Worm (Caenorhabditis elegans) whole organism, L1 larva: ENCODE data around the gene srh-220.
"Not testable (repeated sequence)": the region's sequence is repeated elsewhere in the genome, so short reads cannot be mapped to it uniquely, and the experiment has no call there.

ENCODE experiments used
- C04F5.9 ChIP-seq: sonication (generic microtip); optimal IDR thresholded peaks from 2 replicates; lab custom pipeline; 2016; ENCODE audit warnings: missing genetic modification characterization, missing compliant biosample characterization
- C16A3.4 ChIP-seq: fragments of 150-350 bp; optimal IDR thresholded peaks from 2 replicates; lab custom pipeline; 2014; ENCODE audit warnings: missing biosample characterization, missing genetic modification characterization
- Y116A8C.19 ChIP-seq: sonication (generic microtip); optimal IDR thresholded peaks from 2 replicates; lab custom pipeline; 2016; ENCODE audit warnings: missing compliant biosample characterization, missing genetic modification characterization, borderline replicate concordance
- alr-1 ChIP-seq: fragments of 200-800 bp; sonication (Bioruptor generic); optimal IDR thresholded peaks from 2 replicates; lab custom pipeline; 2018; ENCODE audit warnings: borderline replicate concordance, mild to moderate bottlenecking, missing genetic modification characterization, missing compliant biosample characterization
- ama-1 ChIP-seq: fragments of 150-350 bp; optimal IDR thresholded peaks from 2 replicates; lab custom pipeline; 2014
- ceh-8 ChIP-seq: fragments of 200-800 bp; sonication (Bioruptor generic); optimal IDR thresholded peaks from 2 replicates; lab custom pipeline; 2018; ENCODE audit warnings: mild to moderate bottlenecking, missing genetic modification characterization, moderate library complexity, missing compliant biosample characterization
- ceh-82 ChIP-seq, 3 experiments: fragments of 150-350 bp in 1 of 3; sonication (generic microtip) in 2 of 3; optimal IDR thresholded peaks; 2 replicates each; lab custom pipeline; 2014 to 2017; ENCODE audit warnings: missing biosample characterization in 3 of 3, missing genetic modification characterization in 3 of 3
- dsc-1 ChIP-seq: sonication (generic microtip); optimal IDR thresholded peaks from 2 replicates; lab custom pipeline; 2016; ENCODE audit warnings: mild to moderate bottlenecking, missing genetic modification characterization, missing compliant biosample characterization
- efl-1 ChIP-seq, 4 experiments: fragments of 150-350 bp; optimal IDR thresholded peaks in 3 of 4; peaks in 1 of 4; 1 replicate in 1 of 4; 2 replicates in 3 of 4; lab custom pipeline; 2014; ENCODE audit warnings: missing biosample characterization in 2 of 4, missing genetic modification characterization in 2 of 4, missing genetic modification reagents in 2 of 4
- elt-2 ChIP-seq: sonication (generic microtip); optimal IDR thresholded peaks from 2 replicates; lab custom pipeline; 2016; ENCODE audit warnings: missing genetic modification characterization, mild to moderate bottlenecking, inconsistent platforms, missing compliant biosample characterization, missing genetic modification reagents
- hlh-4 ChIP-seq: sonication (generic microtip); optimal IDR thresholded peaks from 2 replicates; lab custom pipeline; 2016; ENCODE audit warnings: mild to moderate bottlenecking, missing genetic modification characterization, missing compliant biosample characterization
- hpl-2 ChIP-seq: fragments of 150-350 bp; optimal IDR thresholded peaks from 2 replicates; lab custom pipeline; 2014; ENCODE audit warnings: missing biosample characterization, missing genetic modification reagents, missing genetic modification characterization
- isw-1 ChIP-seq: fragments of 200-800 bp; sonication (Bioruptor generic); IDR thresholded peaks from 2 replicates; pipeline ENCODE4 v1.3.6; 2022; ENCODE audit warnings: missing genetic modification characterization, missing compliant biosample characterization
- jun-1 ChIP-seq: fragments of 150-350 bp; optimal IDR thresholded peaks from 2 replicates; lab custom pipeline; 2014; ENCODE audit warnings: missing biosample characterization, missing genetic modification reagents, missing genetic modification characterization
- lin-35 ChIP-seq, 2 experiments: fragments of 150-350 bp; optimal IDR thresholded peaks; 2 replicates each; lab custom pipeline; 2014; ENCODE audit warnings: missing biosample characterization in 2 of 2, missing genetic modification characterization in 2 of 2, missing genetic modification reagents in 2 of 2
- lsy-2 ChIP-seq, 2 experiments: fragments of 150-350 bp; optimal IDR thresholded peaks; 2 replicates each; lab custom pipeline; 2014; ENCODE audit warnings: missing biosample characterization in 2 of 2, missing genetic modification characterization in 2 of 2
- mab-9 ChIP-seq: fragments of 200-800 bp; sonication (Bioruptor generic); IDR thresholded peaks from 2 replicates; pipeline ENCODE4 v1.3.6; 2022; ENCODE audit warnings: missing genetic modification reagents, missing genetic modification characterization, missing compliant biosample characterization
- mdl-1 ChIP-seq, 2 experiments: fragments of 150-350 bp; optimal IDR thresholded peaks; 2 replicates each; lab custom pipeline; 2014 to 2017; ENCODE audit warnings: missing biosample characterization in 2 of 2, missing genetic modification characterization in 2 of 2, inconsistent platforms in 1 of 2
- mep-1 ChIP-seq: fragments of 150-350 bp; optimal IDR thresholded peaks from 2 replicates; lab custom pipeline; 2014; ENCODE audit warnings: missing biosample characterization, missing genetic modification characterization
- nhr-11 ChIP-seq: fragments of 150-350 bp; optimal IDR thresholded peaks from 2 replicates; lab custom pipeline; 2014; ENCODE audit warnings: missing biosample characterization, missing genetic modification characterization
- nhr-19 ChIP-seq: fragments of 200-800 bp; sonication (Bioruptor generic); conservative IDR thresholded peaks from 2 replicates; pipeline ENCODE4 v1.3.6; 2022; ENCODE audit warnings: missing genetic modification characterization, missing compliant biosample characterization
- nhr-237 ChIP-seq: fragments of 150-350 bp; optimal IDR thresholded peaks from 2 replicates; lab custom pipeline; 2014; ENCODE audit warnings: missing biosample characterization, missing genetic modification characterization
- nhr-28 ChIP-seq: fragments of 150-350 bp; optimal IDR thresholded peaks from 2 replicates; lab custom pipeline; 2014; ENCODE audit warnings: missing biosample characterization, missing genetic modification characterization
- nhr-71 ChIP-seq: sonication (generic microtip); optimal IDR thresholded peaks from 2 replicates; lab custom pipeline; 2016; ENCODE audit warnings: mild to moderate bottlenecking, missing genetic modification characterization, moderate library complexity, missing compliant biosample characterization
- nhr-77 ChIP-seq: fragments of 150-350 bp; optimal IDR thresholded peaks from 2 replicates; lab custom pipeline; 2014; ENCODE audit warnings: missing biosample characterization, missing genetic modification characterization
- skn-1 ChIP-seq: fragments of 150-350 bp; optimal IDR thresholded peaks from 2 replicates; lab custom pipeline; 2014; ENCODE audit warnings: missing biosample characterization, missing genetic modification characterization
- snpc-4 ChIP-seq: fragments of 150-350 bp; optimal IDR thresholded peaks from 2 replicates; lab custom pipeline; 2014; ENCODE audit warnings: missing biosample characterization, missing genetic modification characterization
- sptf-1 ChIP-seq: fragments of 150-350 bp; optimal IDR thresholded peaks from 2 replicates; lab custom pipeline; 2014; ENCODE audit warnings: missing biosample characterization, missing genetic modification characterization
- unc-62 ChIP-seq: fragments of 150-350 bp; optimal IDR thresholded peaks from 2 replicates; lab custom pipeline; 2014; ENCODE audit warnings: missing biosample characterization, missing genetic modification reagents, missing genetic modification characterization
- unc-98 ChIP-seq: fragments of 200-800 bp; sonication (Bioruptor generic); IDR thresholded peaks from 2 replicates; pipeline ENCODE4 v1.3.6; 2022; ENCODE audit warnings: missing genetic modification characterization, missing compliant biosample characterization

Gene srh-220

ce11 chrIV:3943003-3943402 lies 34.8 kb downstream of the srh-220 start, which contains the start of gene Y46C8AL.11:
TSS of gene Y46C8AL.11 (plus strand) at chrIV:3943303.
- no peak for TF ChIP-seq lsy-2 (tag; optimal IDR thresholded peaks at IDR 0.05; lab: Kevin White, UChicago)
- TF ChIP-seq sptf-1 (tag; lab: Kevin White, UChicago), result no peak
- TF ChIP-seq Y116A8C.19 (tag; lab: Kevin White, UChicago), result no peak
- no peak for TF ChIP-seq ama-1 (lab: Kevin White, UChicago)
- no peak for TF ChIP-seq dsc-1
- TF ChIP-seq mep-1, result no peak
- no peak for TF ChIP-seq alr-1 (tag; lab: Kevin White, UChicago)
- no peak for TF ChIP-seq nhr-77 (tag; lab: Kevin White, UChicago)
- no peak for TF ChIP-seq unc-98 (GFP tag; lab: Robert Waterston, UW)
- TF ChIP-seq hlh-4, result no peak
- no peak for TF ChIP-seq ceh-8 (GFP tag; lab: Kevin White, UChicago)
- no peak for TF ChIP-seq skn-1 (tag; lab: Kevin White, UChicago)
- no peak for TF ChIP-seq nhr-237 (tag; lab: Kevin White, UChicago)
- TF ChIP-seq isw-1, result no peak
- TF ChIP-seq hpl-2 (GFP tag; lab: Kevin White, UChicago), result no peak
- no peak for TF ChIP-seq nhr-11 (tag; lab: Kevin White, UChicago)

- no peak for TF ChIP-seq C16A3.4 (tag; lab: Kevin White, UChicago)
- no peak for TF ChIP-seq ama-1 (lab: Kevin White, UChicago)
- no peak for TF ChIP-seq snpc-4
- TF ChIP-seq mdl-1 (tag; optimal IDR thresholded peaks at IDR 0.05; lab: Kevin White, UChicago), result no peak
- no peak for TF ChIP-seq nhr-28
- TF ChIP-seq C04F5.9 (tag; lab: Kevin White, UChicago), result no peak
- no peak for TF ChIP-seq nhr-71 (tag; lab: Kevin White, UChicago)
- no peak for TF ChIP-seq mab-9 (GFP tag; lab: Robert Waterston, UW)
- TF ChIP-seq ceh-82 (tag; optimal IDR thresholded peaks at IDR 0.05; lab: Kevin White, UChicago), result no peak
- TF ChIP-seq lin-35 (GFP tag; optimal IDR thresholded peaks at IDR 0.05; lab: Kevin White, UChicago), result no peak
Observed at ce11 chrIV:3941658-3942328, 36.0 kb downstream of the srh-220 start, which contains the start of gene clec-174. TSS of gene clec-174 (minus strand) at chrIV:3941708.

- peak; percentile 58 for TF ChIP-seq elt-2 (tag; lab: Kevin White, UChicago)
- no peak for TF ChIP-seq C16A3.4 (tag; lab: Kevin White, UChicago)
- TF ChIP-seq nhr-19 (GFP tag; lab: Robert Waterston, UW), result no peak
- TF ChIP-seq efl-1 (optimal IDR thresholded peaks at IDR 0.05; lab: Kevin White, UChicago), result no peak
- no peak for TF ChIP-seq efl-1 (GFP tag; optimal IDR thresholded peaks at IDR 0.05 in 1 of 2; lab: Kevin White, UChicago)
- TF ChIP-seq, all 84 proteins: peak for 1
Observed at ce11 chrIV:3937097-3937496, 40.7 kb downstream of the srh-220 start, which contains the start of gene clec-71. TSS of gene clec-71 (plus strand) at chrIV:3937458.

ce11 chrIV:3932408-3932807 lies 45.4 kb downstream of the srh-220 start, which contains the start of gene clec-70:
TSS of gene clec-70 (plus strand) at chrIV:3932708.
- TF ChIP-seq unc-62 (GFP tag; lab: Kevin White, UChicago); jun-1; nhr-11 (tag; lab: Kevin White, UChicago): not testable (repeated sequence)
